Worm (Caenorhabditis elegans): ENCODE measurements around the gene F55A4.3.

DNA sequence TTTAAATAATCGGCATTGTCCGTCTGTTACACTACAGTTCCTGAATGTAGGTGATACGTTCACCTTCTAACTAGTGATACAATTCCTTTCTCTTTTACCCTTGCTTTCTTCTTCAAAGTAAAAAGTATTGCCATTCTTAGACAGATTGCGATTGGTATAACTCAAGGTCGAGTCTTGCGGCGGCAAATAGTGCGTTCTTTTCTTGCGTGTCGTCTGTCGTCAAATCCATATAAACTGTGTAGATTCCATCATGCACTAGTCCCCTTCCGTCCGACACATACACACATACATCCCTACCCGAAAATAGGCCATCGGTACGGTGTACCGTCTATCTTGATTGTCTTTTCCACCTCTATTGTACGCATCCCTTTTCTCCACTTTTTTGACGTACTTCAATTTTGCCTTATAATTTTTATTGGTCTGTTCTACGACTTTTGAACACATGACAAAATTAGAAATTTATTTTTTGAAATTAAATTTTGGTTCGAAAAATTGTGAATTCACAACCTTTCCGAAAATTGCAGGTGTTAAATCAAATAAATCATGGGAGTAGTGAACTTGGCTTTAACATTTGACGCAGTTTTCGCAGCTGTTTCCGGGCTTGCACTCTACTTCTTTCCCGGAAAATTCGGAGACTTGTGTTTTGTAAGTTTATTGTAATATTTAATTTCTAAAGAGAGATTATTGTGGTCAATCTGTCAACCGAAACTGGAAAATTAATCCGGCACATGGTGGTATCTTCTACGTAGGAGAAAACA, 44.5 kb downstream of the F55A4.3 start, which contains the start of gene C44C1.1:
- TF ChIP-seq egl-27 (tag; optimal IDR thresholded peaks at IDR 0.05) (no peak), ama-1 (optimal IDR thresholded peaks at IDR 0.05) (no peak), R02D3.7 (tag; optimal IDR thresholded peaks at IDR 0.05) (no peak), fkh-10 (GFP tag; optimal IDR thresholded peaks at IDR 0.05) (no peak)

Data from whole organism, L3 larva.